Worm (Caenorhabditis elegans) whole organism, young adult: ENCODE data around the gene F32D8.14.

Source experiments
- ama-1 ChIP-seq, 3 experiments: fragments of 150-350 bp in 1 of 3; sonication (generic microtip) in 2 of 3; optimal IDR thresholded peaks; 2 replicates each; lab custom pipeline; 2014 to 2018; ENCODE audit warnings: missing biosample characterization in 2 of 3, missing genetic modification characterization in 2 of 3, missing genetic modification reagents in 2 of 3
- athp-1 ChIP-seq: sonication (generic microtip); optimal IDR thresholded peaks from 2 replicates; lab custom pipeline; 2017; ENCODE audit warnings: mild to moderate bottlenecking, missing genetic modification characterization, missing compliant biosample characterization
- ceh-40 ChIP-seq: fragments of 200-800 bp; sonication (Bioruptor generic); IDR thresholded peaks from 2 replicates; pipeline ENCODE4 v1.3.6; 2022; ENCODE audit warnings: missing genetic modification characterization, missing compliant biosample characterization
- him-1 ChIP-seq: sonication (generic microtip); optimal IDR thresholded peaks from 2 replicates; lab custom pipeline; 2016; ENCODE audit warnings: missing genotype, missing genetic modification reagents, missing genetic modification characterization, missing compliant biosample characterization
- mel-28 ChIP-seq: sonication (generic microtip); optimal IDR thresholded peaks from 2 replicates; lab custom pipeline; 2016; ENCODE audit warnings: borderline replicate concordance, mild to moderate bottlenecking, missing genetic modification characterization, missing compliant biosample characterization
- zim-3 ChIP-seq: sonication (generic microtip); optimal IDR thresholded peaks from 2 replicates; lab custom pipeline; 2017; ENCODE audit warnings: mild to moderate bottlenecking, missing genetic modification characterization, moderate library complexity, missing compliant biosample characterization

DNA sequence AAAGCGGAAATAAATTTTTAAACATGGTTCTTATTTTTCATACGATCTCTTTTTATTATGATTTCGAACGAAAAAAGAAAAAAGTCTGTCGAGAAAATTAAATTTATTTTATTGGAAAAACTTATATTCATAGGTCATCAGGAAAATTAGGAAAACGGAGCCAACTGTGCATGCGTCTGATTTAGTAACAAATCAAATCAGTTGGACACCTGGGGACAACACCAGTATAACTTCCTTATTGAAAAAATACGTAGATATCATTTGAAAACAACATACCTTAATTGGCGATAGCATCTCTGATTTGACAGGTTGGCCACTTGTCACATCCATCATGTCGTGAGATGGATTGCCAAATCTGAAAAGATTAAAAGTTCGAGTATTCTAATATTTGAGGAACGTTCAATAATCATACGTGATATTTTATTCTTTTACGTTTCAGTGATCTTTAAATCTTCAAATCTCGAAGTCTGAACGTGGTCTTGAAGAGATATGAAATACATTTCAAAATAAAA, 34.0 kb downstream of the F32D8.14 start:
- TF ChIP-seq zim-3 (tag; lab: Kevin White, UChicago) (no peak), him-1 (tag; lab: Kevin White, UChicago) (no peak), mel-28 (tag; lab: Kevin White, UChicago) (no peak), athp-1 (tag; lab: Kevin White, UChicago) (no peak), ama-1 (optimal IDR thresholded peaks at IDR 0.05; lab: Kevin White, UChicago) (no peak), ama-1 (GFP tag; optimal IDR thresholded peaks at IDR 0.05; lab: Kevin White, UChicago) (no peak), ceh-40 (no peak)
